Fruit fly (Drosophila melanogaster) whole organism: Measurements from ENCODE around the gene Mabi.

Experiments used
- pan ChIP-seq: fragments of >200 bp; optimal IDR thresholded peaks from 2 replicates; lab custom pipeline; 2017
- psq ChIP-seq: fragments of >200 bp; optimal IDR thresholded peaks from 2 replicates; lab custom pipeline; 2017

- TF ChIP-seq pan (lab: Kevin White, UChicago) (no peak), psq (lab: Kevin White, UChicago) (no peak)
These were observed 2.7 kb downstream of the Mabi start, which contains the start of gene Prosalpha6T for dm6 chr2L:13231739-13232138.
